Fruit fly (Drosophila melanogaster): ENCODE results near the gene Vps15.

Gene Vps15

DNA sequence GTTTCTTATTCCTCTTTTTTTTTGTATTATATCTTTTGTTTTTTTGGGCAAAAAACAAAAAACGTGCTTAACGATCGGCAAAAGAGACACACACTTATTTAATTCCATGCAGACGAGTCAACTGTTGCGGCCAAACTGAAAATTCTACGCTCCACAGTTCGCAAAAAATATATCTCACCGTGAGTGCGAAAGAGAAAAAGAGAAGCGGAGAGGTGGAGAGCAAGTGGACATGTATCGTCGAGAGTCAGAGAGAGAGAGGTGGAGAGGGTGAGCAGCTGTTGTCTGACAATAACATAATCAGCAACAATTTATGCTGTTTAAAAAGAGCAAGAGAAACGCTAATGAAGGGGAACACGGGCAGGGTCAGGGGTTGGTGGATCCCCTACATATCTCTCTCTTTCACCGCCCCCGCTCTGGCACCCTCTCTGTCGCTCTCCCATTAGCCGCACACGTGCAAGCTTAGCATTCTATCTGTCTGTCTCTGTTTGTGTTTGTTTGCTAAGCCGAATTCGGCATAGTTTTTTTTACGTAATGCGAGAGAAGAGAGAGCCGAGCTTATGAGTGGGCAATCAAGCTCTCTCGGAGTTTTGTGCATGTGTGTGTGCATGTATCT, 18.9 kb downstream of the Vps15 start (continued):
- TF ChIP-seq Chrac-16 (GFP tag; optimal IDR thresholded peaks at IDR 0.05) (no peak), zf30C (GFP tag; optimal IDR thresholded peaks at IDR 0.05) (no peak), cg (GFP tag; optimal IDR thresholded peaks at IDR 0.05) (peak; percentile 82), CG33213 (GFP tag; optimal IDR thresholded peaks at IDR 0.05) (no peak), HLHmδ (GFP tag; optimal IDR thresholded peaks at IDR 0.05) (peak; percentile 43), gcm (GFP tag; optimal IDR thresholded peaks at IDR 0.05) (no peak), dmrt99B (tag; optimal IDR thresholded peaks at IDR 0.05) (no peak), kni (GFP tag; optimal IDR thresholded peaks at IDR 0.05) (peak; percentile 69), salm (tag; optimal IDR thresholded peaks at IDR 0.05) (no peak), CG10431 (GFP tag; optimal IDR thresholded peaks at IDR 0.05) (no peak), run (tag; optimal IDR thresholded peaks at IDR 0.05) (no peak), chm (GFP tag; IDR thresholded peaks at IDR 0.05) (no peak), CG9727 (GFP tag; optimal IDR thresholded peaks at IDR 0.05) (no peak), CG3065 (GFP tag; optimal IDR thresholded peaks at IDR 0.05) (no peak), caup (GFP tag; optimal IDR thresholded peaks at IDR 0.05; ENCODE audit: severe bottlenecking) (no peak), Hey (tag; optimal IDR thresholded peaks at IDR 0.05) (peak; percentile 60), CG31224 (GFP tag; IDR thresholded peaks at IDR 0.05) (no peak), sob (GFP tag; IDR thresholded peaks at IDR 0.05) (no peak), CG4282 (GFP tag; optimal IDR thresholded peaks at IDR 0.05) (no peak), HLH54F (GFP tag; optimal IDR thresholded peaks at IDR 0.05) (no peak), CG11456 (GFP tag; IDR thresholded peaks at IDR 0.05) (no peak), CG15479 (GFP tag; optimal IDR thresholded peaks at IDR 0.05) (no peak), Gsc (GFP tag; IDR thresholded peaks at IDR 0.05) (no peak), Lim3 (GFP tag; IDR thresholded peaks at IDR 0.05) (no peak), CG17385 (GFP tag; optimal IDR thresholded peaks at IDR 0.05) (peak; percentile 26), CG16815 (GFP tag; optimal IDR thresholded peaks at IDR 0.05) (no peak), insv (GFP tag; optimal IDR thresholded peaks at IDR 0.05) (no peak), Ets97D (GFP tag; optimal IDR thresholded peaks at IDR 0.05) (no peak), CG9437 (GFP tag; optimal IDR thresholded peaks at IDR 0.05) (no peak), vvl (GFP tag; IDR thresholded peaks at IDR 0.05) (peak; percentile 62), CG10274 (GFP tag; optimal IDR thresholded peaks at IDR 0.05) (no peak), CG10979 (tag; optimal IDR thresholded peaks at IDR 0.05) (no peak), gt (GFP tag; IDR thresholded peaks at IDR 0.05) (no peak), CG10321 (GFP tag; IDR thresholded peaks at IDR 0.05) (no peak), ap (GFP tag; IDR thresholded peaks at IDR 0.05) (no peak), CG31441 (GFP tag; IDR thresholded peaks at IDR 0.05) (no peak), Drgx (GFP tag; IDR thresholded peaks at IDR 0.05) (peak; percentile 29; the same call in 1 of the 2 replicates), D19A (tag; optimal IDR thresholded peaks at IDR 0.05) (no peak), da (GFP tag; optimal IDR thresholded peaks at IDR 0.05) (peak; percentile 67), CG9609 (GFP tag; optimal IDR thresholded peaks at IDR 0.05) (no peak), CG8290 (GFP tag; optimal IDR thresholded peaks at IDR 0.05) (no peak), CG8290 (tag; optimal IDR thresholded peaks at IDR 0.05) (peak in 1 of 2 experiments; percentile 31), crc (GFP tag; optimal IDR thresholded peaks at IDR 0.05) (no peak), fd3F (GFP tag; optimal IDR thresholded peaks at IDR 0.05) (no peak), lbe (GFP tag; optimal IDR thresholded peaks at IDR 0.05) (no peak), Dip2 (GFP tag; IDR thresholded peaks at IDR 0.05) (no peak), tgo (GFP tag; IDR thresholded peaks at IDR 0.05) (no peak), rib (GFP tag; IDR thresholded peaks at IDR 0.05) (peak; percentile 82), CG6813 (GFP tag; optimal IDR thresholded peaks at IDR 0.05) (no peak), inv (GFP tag; IDR thresholded peaks at IDR 0.05; ENCODE audit: partially characterized antibody) (no peak), dmrt11E (tag; optimal IDR thresholded peaks at IDR 0.05) (no peak), Hr3 (GFP tag; optimal IDR thresholded peaks at IDR 0.05) (no peak)

Data from whole organism, embryonic.